Fruit fly (Drosophila melanogaster): ENCODE measurements around the gene Ccp84Ae.

The Ccp84Ae gene

dm6 chr3R:6657278-6658246 lies 34.0 kb downstream of the Ccp84Ae start, which contains the start of the genes CG1307 and twr (continued):
- TF ChIP-seq Met (GFP tag; optimal IDR thresholded peaks at IDR 0.05) (no peak), Eip78C (GFP tag) (no peak), OdsH (GFP tag; optimal IDR thresholded peaks at IDR 0.05) (no peak), CG6808 (GFP tag; optimal IDR thresholded peaks at IDR 0.05) (no peak), CG10669 (GFP tag; optimal IDR thresholded peaks at IDR 0.05) (no peak), Hr4 (GFP tag; optimal IDR thresholded peaks at IDR 0.05) (no peak), CG11762 (GFP tag; optimal IDR thresholded peaks at IDR 0.05; ENCODE audit: insufficient read depth) (no peak), salr (GFP tag; optimal IDR thresholded peaks at IDR 0.05) (no peak), svp (GFP tag) (no peak), fd59A (GFP tag; optimal IDR thresholded peaks at IDR 0.05) (no peak), CG6854 (GFP tag; optimal IDR thresholded peaks at IDR 0.05) (no peak), Eip75B (GFP tag; optimal IDR thresholded peaks at IDR 0.05) (no peak), CG7368 (GFP tag; optimal IDR thresholded peaks at IDR 0.05) (no peak), CG11294 (GFP tag; IDR thresholded peaks at IDR 0.05) (no peak), dsx (GFP tag; optimal IDR thresholded peaks at IDR 0.05; ENCODE audit: poor library complexity, severe bottlenecking) (no peak), Smox (GFP tag; optimal IDR thresholded peaks at IDR 0.05) (no peak), CG10631 (GFP tag; optimal IDR thresholded peaks at IDR 0.05) (no peak)

- TF ChIP-seq Sox14 (GFP tag; optimal IDR thresholded peaks at IDR 0.05) (no peak), net (GFP tag; optimal IDR thresholded peaks at IDR 0.05) (no peak), CG3919 (GFP tag; optimal IDR thresholded peaks at IDR 0.05) (no peak), achi (GFP tag; optimal IDR thresholded peaks at IDR 0.05) (no peak), Ets96B (tag; optimal IDR thresholded peaks at IDR 0.05) (no peak), cyc (GFP tag; optimal IDR thresholded peaks at IDR 0.05) (no peak), Sox15 (GFP tag; optimal IDR thresholded peaks at IDR 0.05) (no peak), CG16779 (tag; optimal IDR thresholded peaks at IDR 0.05) (no peak), Eip93F (GFP tag; optimal IDR thresholded peaks at IDR 0.05) (no peak), esn (GFP tag; optimal IDR thresholded peaks at IDR 0.05) (no peak), topi (GFP tag; optimal IDR thresholded peaks at IDR 0.05) (no peak), Eip75B (GFP tag; optimal IDR thresholded peaks at IDR 0.05) (no peak), CG6276 (GFP tag; optimal IDR thresholded peaks at IDR 0.05) (no peak), CG11294 (GFP tag; IDR thresholded peaks at IDR 0.05) (no peak)
These were observed 44.8 kb downstream of the Ccp84Ae start, which contains the start of gene Taf1 for dm6 chr3R:6646740-6647139. TSS of gene Taf1 (plus strand) at chr3R:6646889.

dm6 chr3R:6644334-6644733 lies 47.2 kb downstream of the Ccp84Ae start, which contains the start of gene Ass:
TSS of gene Ass (minus strand) at chr3R:6644434.
- TF ChIP-seq CG8632 (GFP tag; optimal IDR thresholded peaks at IDR 0.05) (no peak), CG3919 (GFP tag; optimal IDR thresholded peaks at IDR 0.05) (no peak), Blimp-1 (GFP tag; optimal IDR thresholded peaks at IDR 0.05) (no peak), CG3032 (tag; optimal IDR thresholded peaks at IDR 0.05) (no peak), Hr39 (GFP tag; optimal IDR thresholded peaks at IDR 0.05) (no peak), Smox (GFP tag; optimal IDR thresholded peaks at IDR 0.05) (no peak)

- TF ChIP-seq Smox (GFP tag; optimal IDR thresholded peaks at IDR 0.05) (no peak), dac (GFP tag; optimal IDR thresholded peaks at IDR 0.05) (no peak), fd85E (GFP tag; optimal IDR thresholded peaks at IDR 0.05) (no peak), CG10631 (GFP tag; optimal IDR thresholded peaks at IDR 0.05) (no peak), CG9139 (GFP tag; optimal IDR thresholded peaks at IDR 0.05) (no peak), CG6276 (GFP tag; optimal IDR thresholded peaks at IDR 0.05) (no peak)
These were observed 50.6 kb downstream of the Ccp84Ae start, which contains the start of gene CG31286 for dm6 chr3R:6640932-6641331. TSS of gene CG31286 (plus strand) at chr3R:6641232.
